Fruit fly (Drosophila melanogaster) whole organism: ENCODE measurements around the gene dpr3.

ENCODE experiments used
- CG8478 ChIP-seq: fragments of >200 bp; optimal IDR thresholded peaks from 2 replicates; lab custom pipeline; 2018; ENCODE audit warnings: inconsistent platforms
- Dll ChIP-seq: fragments of >200 bp; optimal IDR thresholded peaks from 2 replicates; lab custom pipeline; 2017
- EcR ChIP-seq, 2 experiments: fragments of >200 bp; optimal IDR thresholded peaks; 2 replicates each; lab custom pipeline; 2017; ENCODE audit warnings: missing biosample characterization in 2 of 2, missing genetic modification characterization in 2 of 2, missing genetic modification reagents in 2 of 2
- pan ChIP-seq: fragments of >200 bp; optimal IDR thresholded peaks from 2 replicates; lab custom pipeline; 2017
- psq ChIP-seq: fragments of >200 bp; optimal IDR thresholded peaks from 2 replicates; lab custom pipeline; 2017
- usp ChIP-seq: fragments of >200 bp; optimal IDR thresholded peaks from 2 replicates; lab custom pipeline; 2017; ENCODE audit warnings: missing biosample characterization, missing genetic modification characterization, mixed read lengths

The dpr3 gene

dm6 chr2L:2037165-2037550 is 72.5 kb downstream of the dpr3 start, which contains the start of gene lectin-22C:
lectin-22C (minus strand) TSS chr2L:2037265.
- TF ChIP-seq EcR (GFP tag; optimal IDR thresholded peaks at IDR 0.05; lab: Kevin White, UChicago) (no peak), CG8478 (lab: Kevin White, UChicago) (no peak), pan (no peak), Dll (no peak), usp (GFP tag; lab: Kevin White, UChicago) (no peak), psq (no peak)

DNA sequence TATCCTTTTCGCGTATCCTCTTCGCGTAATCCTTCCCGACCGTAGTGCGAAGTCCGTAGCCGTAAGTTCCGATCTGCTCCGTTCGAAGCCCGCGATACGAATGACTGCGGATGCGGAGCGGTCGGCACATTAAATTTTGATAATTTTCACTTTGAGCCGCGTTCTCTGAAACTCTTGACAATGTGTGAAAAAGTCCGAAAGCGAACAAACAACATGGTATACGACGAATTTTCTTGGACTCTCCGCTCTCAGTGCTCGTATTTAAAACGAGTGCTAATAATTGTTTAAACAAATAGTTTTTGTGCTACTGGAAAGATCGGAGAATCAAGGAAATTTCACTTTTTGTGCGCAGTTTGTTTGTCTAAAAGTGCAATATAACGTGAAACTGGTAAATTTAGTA is 73.7 kb downstream of the dpr3 start, which contains the start of gene CG42296:
Gene CG42296, minus strand, starts transcription at position 101 of the 400 bp plus-strand sequence.
- no peak for TF ChIP-seq EcR (GFP tag; optimal IDR thresholded peaks at IDR 0.05; lab: Kevin White, UChicago)

DNA sequence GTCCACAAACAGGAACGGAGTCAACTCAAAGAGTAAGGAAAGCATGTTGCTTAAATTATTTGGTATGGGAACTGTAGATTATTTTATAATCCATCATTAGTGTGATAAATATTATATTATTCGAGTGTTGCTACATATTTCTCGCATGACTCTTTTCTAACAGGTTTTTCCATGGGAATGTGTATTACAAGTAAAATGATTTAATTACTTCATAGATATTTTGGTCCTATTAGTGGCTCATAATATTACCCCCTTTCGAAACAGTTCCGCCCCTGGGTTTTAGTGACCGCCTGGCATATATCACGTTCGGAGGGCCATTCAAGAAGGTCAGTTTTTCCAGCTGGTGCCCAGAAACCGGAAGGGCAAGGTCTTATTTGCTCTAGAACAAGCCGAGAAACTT is 77.6 kb downstream of the dpr3 start:
- TF ChIP-seq Dll (no peak), usp (GFP tag; lab: Kevin White, UChicago) (no peak), psq (no peak), pan (no peak), CG8478 (lab: Kevin White, UChicago) (no peak), EcR (GFP tag; optimal IDR thresholded peaks at IDR 0.05; lab: Kevin White, UChicago) (no peak)

DNA sequence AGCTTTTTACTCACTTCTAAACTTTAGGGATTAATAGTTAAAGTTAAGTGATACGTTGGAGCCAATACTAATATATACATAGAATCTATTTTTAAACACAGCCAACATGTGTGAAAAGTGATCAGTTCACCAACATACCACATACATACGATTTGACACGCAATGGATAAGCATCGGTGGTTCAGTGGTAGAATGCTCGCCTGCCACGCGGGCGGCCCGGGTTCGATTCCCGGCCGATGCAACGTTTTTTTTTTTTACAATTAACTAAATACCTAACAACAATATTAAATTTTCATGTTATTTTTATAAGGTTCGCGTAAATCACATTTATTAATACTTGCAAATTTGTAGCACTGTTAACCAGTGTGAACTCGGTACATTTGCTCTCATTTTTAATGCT is 78.2 kb downstream of the dpr3 start:
- TF ChIP-seq pan (no peak), CG8478 (lab: Kevin White, UChicago) (no peak), usp (GFP tag; lab: Kevin White, UChicago) (no peak), psq (no peak), EcR (GFP tag; optimal IDR thresholded peaks at IDR 0.05; lab: Kevin White, UChicago) (no peak), Dll (no peak)

- TF ChIP-seq usp (GFP tag; lab: Kevin White, UChicago), result no peak
- no peak for TF ChIP-seq pan
- TF ChIP-seq CG8478 (lab: Kevin White, UChicago), result no peak
- no peak for TF ChIP-seq EcR (GFP tag; optimal IDR thresholded peaks at IDR 0.05; lab: Kevin White, UChicago)
- TF ChIP-seq Dll, result no peak
- TF ChIP-seq psq, result no peak
Measured at dm6 chr2L:2022823-2023222, 86.9 kb downstream of the dpr3 start.

dm6 chr2L:2015204-2015603 is 94.5 kb downstream of the dpr3 start:
- no peak for TF ChIP-seq pan
- TF ChIP-seq usp (GFP tag; lab: Kevin White, UChicago), result no peak
- no peak for TF ChIP-seq psq
- no peak for TF ChIP-seq EcR (GFP tag; optimal IDR thresholded peaks at IDR 0.05; lab: Kevin White, UChicago)
- TF ChIP-seq Dll, result no peak
- no peak for TF ChIP-seq CG8478 (lab: Kevin White, UChicago)

dm6 chr2L:2013836-2014434 is 95.7 kb downstream of the dpr3 start:
- TF ChIP-seq pan, result no peak
- no peak for TF ChIP-seq Dll
- no peak for TF ChIP-seq usp (GFP tag; lab: Kevin White, UChicago)
- no peak for TF ChIP-seq CG8478 (lab: Kevin White, UChicago)
- no peak for TF ChIP-seq EcR (GFP tag; optimal IDR thresholded peaks at IDR 0.05; lab: Kevin White, UChicago)
- no peak for TF ChIP-seq psq

DNA sequence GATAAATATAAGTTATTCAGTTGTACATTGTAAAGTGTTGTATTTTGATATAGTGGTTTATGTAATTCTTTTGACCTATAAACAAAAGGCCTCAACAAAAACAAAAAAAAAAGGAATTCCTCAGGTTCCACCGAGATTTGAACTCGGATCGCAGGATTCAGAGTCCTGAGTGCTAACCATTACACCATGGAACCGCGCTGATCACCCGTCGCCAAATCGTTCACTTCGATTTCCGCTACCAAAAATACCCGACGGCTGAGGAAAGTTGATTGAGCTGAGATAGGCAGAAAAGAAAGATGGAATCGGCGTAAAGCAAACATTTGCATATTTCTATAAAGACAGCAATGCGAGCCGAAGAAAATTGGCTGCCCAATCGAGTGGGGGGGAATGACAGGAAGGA is 96.6 kb downstream of the dpr3 start:
- TF ChIP-seq usp (GFP tag; lab: Kevin White, UChicago) (no peak), Dll (no peak)

DNA sequence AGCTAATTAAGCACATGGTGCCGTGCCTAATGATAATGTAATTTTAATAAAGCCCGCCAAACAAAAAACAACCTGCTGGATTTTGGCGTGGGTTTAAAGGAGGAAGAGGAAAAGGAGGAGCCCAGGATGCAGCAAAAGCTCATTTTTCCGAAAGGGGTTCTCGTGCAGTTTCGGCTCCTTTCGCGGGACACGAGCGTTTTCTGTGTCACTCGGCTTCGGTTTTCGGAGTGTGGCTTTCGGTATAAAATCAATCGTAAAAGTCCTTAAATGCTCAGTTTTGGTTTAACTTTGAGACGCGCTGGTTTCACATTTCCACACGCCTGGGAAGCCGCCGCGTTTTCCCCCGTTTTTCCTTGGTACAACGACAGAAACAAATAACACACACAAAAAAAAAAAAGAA is 98.2 kb downstream of the dpr3 start:
- no peak for TF ChIP-seq psq
- TF ChIP-seq pan, result no peak
- TF ChIP-seq Dll, result no peak

DNA sequence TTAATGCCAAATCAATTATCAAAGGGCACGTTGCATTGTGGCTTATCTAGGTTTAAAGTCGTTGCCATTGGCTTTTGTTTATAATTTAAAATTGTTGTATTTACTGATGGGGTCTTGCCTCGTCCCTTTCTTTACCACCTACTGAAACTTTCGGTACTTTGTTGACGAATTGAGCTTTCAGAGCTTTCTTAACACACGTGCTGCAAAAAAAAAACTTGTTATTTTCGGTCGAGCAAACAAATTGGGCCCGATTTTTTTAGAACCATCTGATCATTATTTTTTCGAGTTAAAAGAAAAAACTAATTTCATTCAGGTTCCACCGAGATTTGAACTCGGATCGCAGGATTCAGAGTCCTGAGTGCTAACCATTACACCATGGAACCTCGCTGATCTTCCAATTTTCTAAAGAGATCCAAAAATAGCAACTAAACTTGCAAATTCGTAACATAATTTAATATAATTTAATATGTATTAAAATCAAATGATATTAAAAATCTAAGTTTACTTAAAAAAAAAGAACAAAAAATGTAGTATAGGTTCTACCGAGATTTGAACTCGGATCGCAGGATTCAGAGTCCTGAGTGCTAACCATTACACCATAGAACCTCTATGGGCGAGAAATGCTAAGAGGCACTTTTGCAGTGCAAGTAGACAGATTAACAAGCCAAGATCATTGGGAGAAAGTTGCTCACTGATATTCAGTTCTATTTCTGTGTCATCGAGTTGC is 99.2 kb downstream of the dpr3 start:
- TF ChIP-seq EcR (GFP tag; optimal IDR thresholded peaks at IDR 0.05; lab: Kevin White, UChicago), result no peak
- TF ChIP-seq psq, result no peak
- no peak for TF ChIP-seq CG8478 (lab: Kevin White, UChicago)
- TF ChIP-seq Dll, result no peak
- TF ChIP-seq pan, result no peak
- TF ChIP-seq usp (GFP tag; lab: Kevin White, UChicago), result no peak

DNA sequence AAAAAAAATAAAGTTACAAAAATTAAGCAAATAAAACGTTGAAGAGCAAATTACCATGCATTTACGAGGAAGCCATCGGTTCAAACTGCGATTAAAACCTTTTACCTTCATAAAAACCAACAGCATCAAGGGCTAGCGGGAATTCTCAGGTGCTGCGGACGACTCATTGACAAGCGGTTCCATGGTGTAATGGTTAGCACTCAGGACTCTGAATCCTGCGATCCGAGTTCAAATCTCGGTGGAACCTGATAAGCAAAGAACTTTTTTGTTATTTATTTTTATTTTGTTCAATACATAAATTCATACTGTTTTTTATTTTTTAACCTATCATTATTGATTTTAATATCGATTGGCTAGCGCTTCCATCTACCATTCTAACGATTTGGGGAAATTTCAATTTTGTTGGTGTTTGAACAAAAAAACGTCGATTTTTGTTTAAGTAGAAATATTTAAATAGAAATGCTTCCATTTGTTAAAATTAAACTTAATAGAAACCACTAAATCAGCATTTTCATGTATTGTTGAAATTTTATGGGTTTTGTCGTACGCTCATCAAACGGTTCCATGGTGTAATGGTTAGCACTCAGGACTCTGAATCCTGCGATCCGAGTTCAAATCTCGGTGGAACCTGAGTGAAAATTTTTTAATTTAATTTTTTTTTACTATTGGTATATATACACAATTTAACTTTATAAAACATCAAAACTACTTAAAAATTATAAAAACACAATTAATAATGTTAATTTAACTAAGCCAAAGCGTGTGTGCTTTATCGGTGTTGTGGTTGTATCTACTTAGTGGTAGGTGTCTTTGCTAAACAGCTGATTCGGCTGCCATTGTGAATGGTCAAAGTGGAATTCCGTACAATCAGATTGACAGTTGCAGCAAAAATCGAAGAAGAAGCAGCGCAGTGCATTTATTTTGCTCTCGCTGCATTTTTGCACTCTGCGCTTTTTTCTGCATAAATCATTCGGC is 100.4 kb downstream of the dpr3 start, which contains the start of gene CG4238:
Gene CG4238, plus strand, starts transcription at position 880 of the 975 bp plus-strand sequence.
- TF ChIP-seq usp (GFP tag; lab: Kevin White, UChicago) (no peak), psq (no peak), EcR (GFP tag; optimal IDR thresholded peaks at IDR 0.05; lab: Kevin White, UChicago) (no peak), Dll (no peak), CG8478 (lab: Kevin White, UChicago) (no peak), pan (no peak)
